Fruit fly (Drosophila melanogaster) whole organism, wandering third instar larva: ENCODE measurements around the gene fln.

Experiments used
- Dif ChIP-seq: fragments of 200-275, 200-300 bp; sonication (Bioruptor generic); optimal IDR thresholded peaks from 2 replicates; lab custom pipeline; 2018; ENCODE audit warnings: missing biosample characterization, missing genetic modification characterization; ENCODE audit not compliant: partially characterized antibody
- dl ChIP-seq, 2 experiments: fragments of 175-275, 200-275 bp in 1 of 2; fragments of 200-275 bp in 1 of 2; sonication (Bioruptor generic); optimal IDR thresholded peaks; lab custom pipeline; 2018; ENCODE audit warnings: mild to moderate bottlenecking in 2 of 2, missing biosample characterization in 2 of 2, missing genetic modification characterization in 2 of 2, moderate library complexity in 2 of 2; ENCODE audit not compliant: partially characterized antibody in 2 of 2, insufficient read depth in 1 of 2
- dsf ChIP-seq: sonication (Bioruptor generic); optimal IDR thresholded peaks from 2 replicates; lab custom pipeline; 2016; ENCODE audit warnings: missing biosample characterization, missing genetic modification characterization, borderline replicate concordance
- psq ChIP-seq: fragments of 200-800 bp; sonication (Bioruptor generic); optimal IDR thresholded peaks from 3 replicates; lab custom pipeline; 2017; ENCODE audit warnings: missing biosample characterization, mild to moderate bottlenecking, missing genetic modification characterization, moderate library complexity

DNA sequence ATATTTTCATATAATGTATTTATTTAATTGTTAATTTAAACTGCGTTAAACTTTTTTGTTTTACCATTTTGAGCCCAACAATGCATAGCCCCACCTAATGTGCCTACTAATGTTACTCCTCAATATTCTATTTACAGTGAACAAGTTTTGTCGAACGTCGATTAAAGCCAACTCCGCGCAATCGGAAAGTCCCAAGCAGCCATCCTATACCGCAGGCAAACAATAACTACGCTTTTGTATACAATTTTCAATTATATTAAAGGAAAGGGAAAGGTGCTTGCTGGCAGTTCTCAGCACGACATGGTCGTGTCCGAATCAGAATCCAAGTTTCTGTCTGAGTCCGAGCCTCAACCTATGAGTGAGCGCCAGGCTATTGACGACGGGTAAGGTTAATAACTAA lies 9.6 kb downstream of the fln start, which contains the start of gene CG17732:
- TF ChIP-seq dsf (GFP tag; lab: Kevin White, UChicago), result no peak
- TF ChIP-seq Dif, result no peak
- TF ChIP-seq dl (GFP tag; optimal IDR thresholded peaks at IDR 0.05; lab: Kevin White, UChicago; ENCODE audit: insufficient read depth in 1 of 2, partially characterized antibody in 2 of 2), result no peak
- no peak for TF ChIP-seq psq
